Worm (Caenorhabditis elegans) whole organism, L1 larva: ENCODE results near the gene rps-11.

Source experiments
- C34B4.2 ChIP-seq: sonication (generic microtip); optimal IDR thresholded peaks from 2 replicates; lab custom pipeline; 2017; ENCODE audit warnings: mild to moderate bottlenecking, missing genetic modification characterization, missing compliant biosample characterization
- F16B12.6 ChIP-seq: fragments of 150-350 bp; optimal IDR thresholded peaks from 2 replicates; lab custom pipeline; 2014; ENCODE audit warnings: missing biosample characterization, missing genetic modification characterization
- Y116A8C.19 ChIP-seq: sonication (generic microtip); optimal IDR thresholded peaks from 2 replicates; lab custom pipeline; 2016; ENCODE audit warnings: missing compliant biosample characterization, missing genetic modification characterization, borderline replicate concordance
- aha-1 ChIP-seq: fragments of 150-350 bp; optimal IDR thresholded peaks from 2 replicates; lab custom pipeline; 2014; ENCODE audit warnings: missing biosample characterization, missing genetic modification characterization
- alr-1 ChIP-seq: fragments of 200-800 bp; sonication (Bioruptor generic); optimal IDR thresholded peaks from 2 replicates; lab custom pipeline; 2018; ENCODE audit warnings: borderline replicate concordance, mild to moderate bottlenecking, missing genetic modification characterization, missing compliant biosample characterization
- aly-2 ChIP-seq: fragments of 150-350 bp; optimal IDR thresholded peaks from 2 replicates; lab custom pipeline; 2014; ENCODE audit warnings: missing biosample characterization, missing genetic modification characterization
- ama-1 ChIP-seq: fragments of 150-350 bp; optimal IDR thresholded peaks from 2 replicates; lab custom pipeline; 2014
- ceh-8 ChIP-seq: fragments of 200-800 bp; sonication (Bioruptor generic); optimal IDR thresholded peaks from 2 replicates; lab custom pipeline; 2018; ENCODE audit warnings: mild to moderate bottlenecking, missing genetic modification characterization, moderate library complexity, missing compliant biosample characterization
- ceh-82 ChIP-seq, 3 experiments: fragments of 150-350 bp in 1 of 3; sonication (generic microtip) in 2 of 3; optimal IDR thresholded peaks; 2 replicates each; lab custom pipeline; 2014 to 2017; ENCODE audit warnings: missing biosample characterization in 3 of 3, missing genetic modification characterization in 3 of 3
- dpl-1 ChIP-seq, 3 experiments: fragments of 150-350 bp in 2 of 3; sonication (generic microtip) in 1 of 3; optimal IDR thresholded peaks; 2 replicates each; lab custom pipeline; 2014 to 2017; ENCODE audit warnings: missing biosample characterization in 3 of 3, missing genetic modification characterization in 3 of 3, missing genetic modification reagents in 3 of 3
- dsc-1 ChIP-seq: sonication (generic microtip); optimal IDR thresholded peaks from 2 replicates; lab custom pipeline; 2016; ENCODE audit warnings: mild to moderate bottlenecking, missing genetic modification characterization, missing compliant biosample characterization
- efl-1 ChIP-seq, 4 experiments: fragments of 150-350 bp; optimal IDR thresholded peaks in 3 of 4; peaks in 1 of 4; 1 replicate in 1 of 4; 2 replicates in 3 of 4; lab custom pipeline; 2014; ENCODE audit warnings: missing biosample characterization in 2 of 4, missing genetic modification characterization in 2 of 4, missing genetic modification reagents in 2 of 4
- efl-3 ChIP-seq: fragments of 200-800 bp; sonication (Bioruptor generic); optimal IDR thresholded peaks from 2 replicates; lab custom pipeline; 2018; ENCODE audit warnings: mild to moderate bottlenecking, missing genetic modification characterization, missing compliant biosample characterization
- egl-13 ChIP-seq: sonication (generic microtip); optimal IDR thresholded peaks from 2 replicates; lab custom pipeline; 2016; ENCODE audit warnings: missing genotype, missing genetic modification reagents, missing genetic modification characterization, missing compliant biosample characterization
- elt-2 ChIP-seq: sonication (generic microtip); optimal IDR thresholded peaks from 2 replicates; lab custom pipeline; 2016; ENCODE audit warnings: missing genetic modification characterization, mild to moderate bottlenecking, inconsistent platforms, missing compliant biosample characterization, missing genetic modification reagents
- elt-3 ChIP-seq, 6 experiments: fragments of 150-350 bp in 1 of 6; sonication (generic microtip); optimal IDR thresholded peaks; 2 replicates each; lab custom pipeline; 2017 to 2018; ENCODE audit warnings: missing biosample characterization in 6 of 6, missing genetic modification characterization in 6 of 6, inconsistent platforms in 1 of 6
- fkh-10 ChIP-seq: sonication (generic microtip); optimal IDR thresholded peaks from 2 replicates; lab custom pipeline; 2017; ENCODE audit warnings: missing biosample characterization, missing genetic modification reagents, missing genetic modification characterization
- fkh-4 ChIP-seq: sonication (generic microtip); optimal IDR thresholded peaks from 2 replicates; lab custom pipeline; 2016; ENCODE audit warnings: missing compliant biosample characterization, missing genetic modification characterization, borderline replicate concordance
- fkh-8 ChIP-seq: sonication (generic microtip); optimal IDR thresholded peaks from 2 replicates; lab custom pipeline; 2016; ENCODE audit warnings: mild to moderate bottlenecking, missing genetic modification characterization, missing compliant biosample characterization
- fos-1 ChIP-seq: fragments of 150-350 bp; optimal IDR thresholded peaks from 2 replicates; lab custom pipeline; 2014; ENCODE audit warnings: missing biosample characterization, missing genetic modification characterization
- grh-1 ChIP-seq: fragments of 200-800 bp; sonication (Bioruptor generic); IDR thresholded peaks from 2 replicates; pipeline ENCODE4 v1.3.6; 2022; ENCODE audit warnings: missing genetic modification reagents, missing genetic modification characterization, missing compliant biosample characterization
- hlh-17 ChIP-seq: fragments of 200-800 bp; sonication (Bioruptor generic); optimal IDR thresholded peaks from 2 replicates; lab custom pipeline; 2018; ENCODE audit warnings: missing genetic modification characterization, mild to moderate bottlenecking, missing compliant biosample characterization, moderate library complexity, borderline replicate concordance
- hpl-2 ChIP-seq: fragments of 150-350 bp; optimal IDR thresholded peaks from 2 replicates; lab custom pipeline; 2014; ENCODE audit warnings: missing biosample characterization, missing genetic modification reagents, missing genetic modification characterization
- lin-13 ChIP-seq: fragments of 150-350 bp; optimal IDR thresholded peaks from 2 replicates; lab custom pipeline; 2014; ENCODE audit warnings: missing biosample characterization, missing genetic modification reagents, missing genetic modification characterization
- lin-14 ChIP-seq: fragments of 200-800 bp; sonication (Bioruptor generic); optimal IDR thresholded peaks from 2 replicates; lab custom pipeline; 2018; ENCODE audit warnings: mild to moderate bottlenecking, missing genetic modification characterization, moderate library complexity, missing compliant biosample characterization
- lin-35 ChIP-seq, 2 experiments: fragments of 150-350 bp; optimal IDR thresholded peaks; 2 replicates each; lab custom pipeline; 2014; ENCODE audit warnings: missing biosample characterization in 2 of 2, missing genetic modification characterization in 2 of 2, missing genetic modification reagents in 2 of 2
- mab-9 ChIP-seq: fragments of 200-800 bp; sonication (Bioruptor generic); IDR thresholded peaks from 2 replicates; pipeline ENCODE4 v1.3.6; 2022; ENCODE audit warnings: missing genetic modification reagents, missing genetic modification characterization, missing compliant biosample characterization
- nhr-12 ChIP-seq: sonication (generic microtip); optimal IDR thresholded peaks from 2 replicates; lab custom pipeline; 2017; ENCODE audit warnings: missing biosample characterization, missing genetic modification characterization
- nhr-19 ChIP-seq: fragments of 200-800 bp; sonication (Bioruptor generic); conservative IDR thresholded peaks from 2 replicates; pipeline ENCODE4 v1.3.6; 2022; ENCODE audit warnings: missing genetic modification characterization, missing compliant biosample characterization
- nhr-20 ChIP-seq: sonication (generic microtip); optimal IDR thresholded peaks from 2 replicates; lab custom pipeline; 2016; ENCODE audit warnings: mild to moderate bottlenecking, missing genetic modification characterization, missing compliant biosample characterization
- nhr-237 ChIP-seq: fragments of 150-350 bp; optimal IDR thresholded peaks from 2 replicates; lab custom pipeline; 2014; ENCODE audit warnings: missing biosample characterization, missing genetic modification characterization
- nhr-28 ChIP-seq: fragments of 150-350 bp; optimal IDR thresholded peaks from 2 replicates; lab custom pipeline; 2014; ENCODE audit warnings: missing biosample characterization, missing genetic modification characterization
- nhr-47 ChIP-seq: sonication (generic microtip); optimal IDR thresholded peaks from 2 replicates; lab custom pipeline; 2016; ENCODE audit warnings: mild to moderate bottlenecking, missing genetic modification characterization, moderate library complexity, missing compliant biosample characterization
- nhr-71 ChIP-seq: sonication (generic microtip); optimal IDR thresholded peaks from 2 replicates; lab custom pipeline; 2016; ENCODE audit warnings: mild to moderate bottlenecking, missing genetic modification characterization, moderate library complexity, missing compliant biosample characterization
- nhr-76 ChIP-seq: sonication (generic microtip); optimal IDR thresholded peaks from 2 replicates; lab custom pipeline; 2017; ENCODE audit warnings: missing biosample characterization, missing genetic modification characterization
- nhr-84 ChIP-seq: sonication (generic microtip); optimal IDR thresholded peaks from 2 replicates; lab custom pipeline; 2017; ENCODE audit warnings: missing biosample characterization, missing genetic modification characterization
- nhr-85 ChIP-seq: sonication (generic microtip); peaks from one replicate; lab custom pipeline; 2016; ENCODE audit warnings: missing genetic modification characterization, inconsistent platforms, missing compliant biosample characterization
- nhr-90 ChIP-seq: sonication (generic microtip); optimal IDR thresholded peaks from 2 replicates; lab custom pipeline; 2016; ENCODE audit warnings: mild to moderate bottlenecking, missing genetic modification characterization, missing compliant biosample characterization; ENCODE audit not compliant: poor library complexity
- pag-3 ChIP-seq: sonication (generic microtip); optimal IDR thresholded peaks from 2 replicates; lab custom pipeline; 2017; ENCODE audit warnings: missing genetic modification characterization, mild to moderate bottlenecking, missing compliant biosample characterization, antibody characterized with exemption, borderline replicate concordance; ENCODE audit not compliant: insufficient read depth
- rnt-1 ChIP-seq: sonication (generic microtip); optimal IDR thresholded peaks from 2 replicates; lab custom pipeline; 2016; ENCODE audit warnings: mild to moderate bottlenecking, missing genetic modification characterization, moderate library complexity, missing compliant biosample characterization
- skn-1 ChIP-seq: fragments of 150-350 bp; optimal IDR thresholded peaks from 2 replicates; lab custom pipeline; 2014; ENCODE audit warnings: missing biosample characterization, missing genetic modification characterization
- snpc-4 ChIP-seq: fragments of 150-350 bp; optimal IDR thresholded peaks from 2 replicates; lab custom pipeline; 2014; ENCODE audit warnings: missing biosample characterization, missing genetic modification characterization
- snu-23 ChIP-seq: sonication (generic microtip); optimal IDR thresholded peaks from 2 replicates; lab custom pipeline; 2016; ENCODE audit warnings: missing genetic modification characterization, missing compliant biosample characterization
- sox-4 ChIP-seq: sonication (generic microtip); optimal IDR thresholded peaks from 2 replicates; lab custom pipeline; 2016; ENCODE audit warnings: missing genetic modification characterization, missing compliant biosample characterization
- swsn-7 ChIP-seq: sonication (generic microtip); optimal IDR thresholded peaks from 2 replicates; lab custom pipeline; 2016; ENCODE audit warnings: missing genetic modification characterization, missing compliant biosample characterization
- tlp-1 ChIP-seq: fragments of 150-350 bp; optimal IDR thresholded peaks from 2 replicates; lab custom pipeline; 2014; ENCODE audit warnings: missing biosample characterization, missing genetic modification characterization
- unc-130 ChIP-seq: fragments of 150-350 bp; optimal IDR thresholded peaks from 2 replicates; lab custom pipeline; 2017; ENCODE audit warnings: missing biosample characterization, missing genetic modification characterization, inconsistent platforms
- unc-62 ChIP-seq: fragments of 150-350 bp; optimal IDR thresholded peaks from 2 replicates; lab custom pipeline; 2014; ENCODE audit warnings: missing biosample characterization, missing genetic modification reagents, missing genetic modification characterization
- xbp-1 ChIP-seq: sonication (generic microtip); optimal IDR thresholded peaks from 2 replicates; lab custom pipeline; 2016; ENCODE audit warnings: missing genetic modification characterization, missing compliant biosample characterization

rps-11 gene

DNA sequence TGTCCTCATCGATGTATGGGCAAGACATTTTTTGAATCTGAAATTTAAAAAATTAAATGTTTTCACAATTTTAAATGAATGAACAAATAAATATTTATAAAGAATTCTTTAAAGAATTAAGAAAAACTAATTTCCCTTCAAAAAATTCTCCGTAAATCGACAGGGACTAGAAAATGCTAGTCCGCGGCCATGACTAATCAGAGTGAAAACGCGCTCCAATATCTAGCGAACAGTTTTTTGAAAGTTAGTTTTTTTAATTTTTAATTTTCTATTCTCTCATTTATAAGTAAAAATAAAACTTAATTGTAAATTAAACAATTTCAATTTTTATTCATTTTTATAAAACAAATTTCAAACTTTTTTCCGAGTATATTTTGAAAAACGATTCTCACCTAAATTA is 9.6 kb upstream of the rps-11 start (continued):
- peak; percentile 19 to 43 for TF ChIP-seq efl-1 (optimal IDR thresholded peaks at IDR 0.05; lab: Kevin White, UChicago)
- TF ChIP-seq efl-1 (GFP tag; optimal IDR thresholded peaks at IDR 0.05 in 1 of 2; lab: Kevin White, UChicago), result peak; percentile 46 to 83
- TF ChIP-seq hpl-2 (GFP tag; lab: Kevin White, UChicago), result no peak
- TF ChIP-seq elt-3 (tag; optimal IDR thresholded peaks at IDR 0.05; lab: Kevin White, UChicago), result peak in 1 of 6 experiments; percentile 48
- no peak for TF ChIP-seq nhr-84 (tag; lab: Kevin White, UChicago)
- no peak for TF ChIP-seq fos-1 (tag; lab: Kevin White, UChicago)
- TF ChIP-seq lin-13 (GFP tag; lab: Kevin White, UChicago), result no peak
- TF ChIP-seq nhr-85 (tag; lab: Kevin White, UChicago), result no peak
- TF ChIP-seq tlp-1 (tag; lab: Kevin White, UChicago), result no peak
- no peak for TF ChIP-seq nhr-237 (tag; lab: Kevin White, UChicago)
- no peak for TF ChIP-seq aly-2 (tag; lab: Kevin White, UChicago)
- peak; percentile 63 for TF ChIP-seq nhr-47 (tag; lab: Kevin White, UChicago)
- peak; percentile 49 for TF ChIP-seq xbp-1 (tag; lab: Kevin White, UChicago)
- no peak for TF ChIP-seq efl-3 (GFP tag; lab: Kevin White, UChicago)
- no peak for TF ChIP-seq nhr-76
- no peak for TF ChIP-seq pag-3 (tag; lab: Kevin White, UChicago)
- TF ChIP-seq aha-1 (tag; lab: Kevin White, UChicago), result no peak
- TF ChIP-seq snu-23 (GFP tag; lab: Kevin White, UChicago), result peak; percentile 15
- TF ChIP-seq dsc-1 (tag; lab: Kevin White, UChicago), result peak; percentile 10
- no peak for TF ChIP-seq C34B4.2 (tag; lab: Kevin White, UChicago)
- peak; percentile 66 for TF ChIP-seq nhr-71 (tag; lab: Kevin White, UChicago)
- TF ChIP-seq lin-14 (GFP tag; lab: Kevin White, UChicago), result peak; percentile 69
- TF ChIP-seq elt-2 (tag; lab: Kevin White, UChicago), result no peak
- no peak for TF ChIP-seq fkh-8
- TF ChIP-seq snpc-4 (tag; lab: Kevin White, UChicago), result peak; percentile 20
- TF ChIP-seq egl-13, result peak; percentile 59
- peak; percentile 7 for TF ChIP-seq nhr-20
- no peak for TF ChIP-seq grh-1
- TF ChIP-seq fkh-4 (tag; lab: Kevin White, UChicago), result peak; percentile 37
- TF ChIP-seq fkh-10 (GFP tag; lab: Kevin White, UChicago), result no peak
- no peak for TF ChIP-seq nhr-28
- no peak for TF ChIP-seq nhr-12 (tag; lab: Kevin White, UChicago)
- no peak for TF ChIP-seq ama-1 (lab: Kevin White, UChicago)
- TF ChIP-seq alr-1 (tag; lab: Kevin White, UChicago), result no peak
- no peak for TF ChIP-seq hlh-17 (GFP tag; lab: Kevin White, UChicago)
- TF ChIP-seq rnt-1 (tag; lab: Kevin White, UChicago), result peak; percentile 91
- TF ChIP-seq swsn-7 (tag; lab: Kevin White, UChicago), result peak; percentile 24
- TF ChIP-seq lin-35 (GFP tag; optimal IDR thresholded peaks at IDR 0.05; lab: Kevin White, UChicago), result peak; percentile 28 to 60
- no peak for TF ChIP-seq mab-9
- no peak for TF ChIP-seq F16B12.6 (tag; lab: Kevin White, UChicago)
- TF ChIP-seq ceh-82 (tag; optimal IDR thresholded peaks at IDR 0.05; lab: Kevin White, UChicago), result peak in 1 of 3 experiments; percentile 3
- peak; percentile 24 for TF ChIP-seq sox-4 (tag; lab: Kevin White, UChicago)
- peak; percentile 70 for TF ChIP-seq nhr-90 (tag; lab: Kevin White, UChicago)
- peak in 2 of 3 experiments; percentile 39 to 55 for TF ChIP-seq dpl-1 (GFP tag; optimal IDR thresholded peaks at IDR 0.05; lab: Kevin White, UChicago)
- TF ChIP-seq unc-62, result no peak
- no peak for TF ChIP-seq unc-130 (tag; lab: Kevin White, UChicago)
- TF ChIP-seq ceh-8 (GFP tag; lab: Kevin White, UChicago), result no peak
- TF ChIP-seq skn-1 (tag; lab: Kevin White, UChicago), result peak; percentile 71
- TF ChIP-seq Y116A8C.19, result no peak
- TF ChIP-seq nhr-19 (GFP tag; lab: Robert Waterston, UW), result no peak; the same call in 1 of the 2 replicates
- TF ChIP-seq, all 84 proteins: peak for 36
